Fruit fly (Drosophila melanogaster): ENCODE data around the gene toc.

DNA sequence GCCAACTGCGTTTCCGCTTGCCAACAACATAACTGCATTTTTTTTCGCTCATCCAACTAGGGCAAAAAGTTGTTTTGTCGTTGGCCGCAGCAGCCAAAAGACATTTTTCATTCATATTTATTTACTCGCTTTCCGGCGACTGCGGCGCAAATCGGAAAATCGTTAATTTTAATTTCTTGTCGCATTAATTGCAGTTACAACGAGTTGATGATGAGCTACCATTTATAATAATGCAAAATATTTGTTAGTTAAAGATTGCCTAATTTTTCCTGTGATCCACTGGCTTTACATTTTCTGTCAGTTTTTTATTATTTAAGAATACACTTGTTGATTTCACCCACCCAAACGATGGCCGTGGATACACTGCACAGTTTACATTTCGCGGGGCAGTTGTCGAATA, 35.2 kb downstream of the toc start, which contains the start of gene PpD6:
- TF ChIP-seq CG8478 (optimal IDR thresholded peaks at IDR 0.05) = no peak
- no peak for TF ChIP-seq CTCF (optimal IDR thresholded peaks at IDR 0.05)

Measured in S2 (cell line).